Worm (Caenorhabditis elegans) whole organism, mixed stage, embryonic: Measurements from ENCODE around the gene T24E12.6.

ENCODE experiments used
- M03D4.4 ChIP-seq: sonication (generic microtip); optimal IDR thresholded peaks from 2 replicates; lab custom pipeline; 2017; ENCODE audit warnings: mild to moderate bottlenecking, missing genetic modification characterization, missing compliant biosample characterization
- bed-3 ChIP-seq: fragments of 200-800 bp; sonication (Bioruptor generic); optimal IDR thresholded peaks from 3 replicates; lab custom pipeline; 2018; ENCODE audit warnings: mild to moderate bottlenecking, missing genetic modification characterization, moderate library complexity, missing compliant biosample characterization
- blmp-1 ChIP-seq: fragments of 150-350 bp; optimal IDR thresholded peaks from 2 replicates; lab custom pipeline; 2014; ENCODE audit warnings: missing biosample characterization, missing genetic modification characterization
- ceh-39 ChIP-seq: fragments of 150-350 bp; optimal IDR thresholded peaks from 2 replicates; lab custom pipeline; 2014; ENCODE audit warnings: missing biosample characterization, missing genetic modification characterization
- ceh-43 ChIP-seq: fragments of 200-800 bp; sonication (Bioruptor generic); optimal IDR thresholded peaks from 2 replicates; lab custom pipeline; 2018; ENCODE audit warnings: mild to moderate bottlenecking, missing genetic modification characterization, moderate library complexity, missing compliant biosample characterization
- ces-1 ChIP-seq: fragments of 150-350 bp; optimal IDR thresholded peaks from 2 replicates; lab custom pipeline; 2014; ENCODE audit warnings: missing biosample characterization, missing genetic modification reagents, missing genetic modification characterization
- drap-1 ChIP-seq: fragments of 200-800 bp; sonication (Bioruptor generic); optimal IDR thresholded peaks from 3 replicates; lab custom pipeline; 2018; ENCODE audit warnings: mild to moderate bottlenecking, missing genetic modification characterization, missing compliant biosample characterization
- elt-1 ChIP-seq: sonication (generic microtip); optimal IDR thresholded peaks from 2 replicates; lab custom pipeline; 2017; ENCODE audit warnings: missing genetic modification characterization, mild to moderate bottlenecking, missing compliant biosample characterization, antibody characterized with exemption, moderate library complexity, borderline replicate concordance; ENCODE audit not compliant: insufficient read depth
- elt-3 ChIP-seq: fragments of 150-350 bp; optimal IDR thresholded peaks from 2 replicates; lab custom pipeline; 2014; ENCODE audit warnings: missing biosample characterization, missing genetic modification characterization
- flh-1 ChIP-seq: fragments of 200-800 bp; sonication (Bioruptor generic); optimal IDR thresholded peaks from 2 replicates; lab custom pipeline; 2018; ENCODE audit warnings: mild to moderate bottlenecking, missing genetic modification characterization, moderate library complexity, missing compliant biosample characterization
- ham-2 ChIP-seq: fragments of 200-800 bp; sonication (Bioruptor generic); optimal IDR thresholded peaks from 2 replicates; lab custom pipeline; 2018; ENCODE audit warnings: mild to moderate bottlenecking, missing genetic modification characterization, missing compliant biosample characterization
- hlh-1 ChIP-seq: fragments of 150-350 bp; optimal IDR thresholded peaks from 2 replicates; lab custom pipeline; 2014; ENCODE audit warnings: missing biosample characterization, missing genetic modification reagents, missing genetic modification characterization
- lin-13 ChIP-seq: fragments of 150-350 bp; optimal IDR thresholded peaks from 2 replicates; lab custom pipeline; 2014; ENCODE audit warnings: missing biosample characterization, missing genetic modification characterization
- lin-32 ChIP-seq: fragments of 200-800 bp; sonication (Bioruptor generic); optimal IDR thresholded peaks from 2 replicates; lab custom pipeline; 2018; ENCODE audit warnings: mild to moderate bottlenecking, missing genetic modification characterization, missing compliant biosample characterization
- lsy-2 ChIP-seq: fragments of 150-350 bp; optimal IDR thresholded peaks from 2 replicates; lab custom pipeline; 2014; ENCODE audit warnings: missing biosample characterization, missing genetic modification characterization
- mab-5 ChIP-seq: fragments of 150-350 bp; optimal IDR thresholded peaks from 2 replicates; lab custom pipeline; 2014; ENCODE audit warnings: missing biosample characterization, missing genetic modification characterization
- mep-1 ChIP-seq: fragments of 150-350 bp; optimal IDR thresholded peaks from 2 replicates; lab custom pipeline; 2017; ENCODE audit warnings: missing biosample characterization, missing genetic modification reagents, missing genetic modification characterization, inconsistent platforms
- mls-2 ChIP-seq: sonication (generic microtip); optimal IDR thresholded peaks from 2 replicates; lab custom pipeline; 2016; ENCODE audit warnings: mild to moderate bottlenecking, missing genetic modification characterization, moderate library complexity, missing compliant biosample characterization
- nhr-12 ChIP-seq: fragments of 150-350 bp; optimal IDR thresholded peaks from 2 replicates; lab custom pipeline; 2014; ENCODE audit warnings: missing biosample characterization, missing genetic modification characterization
- nhr-2 ChIP-seq: fragments of 150-350 bp; optimal IDR thresholded peaks from 2 replicates; lab custom pipeline; 2014; ENCODE audit warnings: missing biosample characterization, missing genetic modification characterization
- nhr-237 ChIP-seq: fragments of 150-350 bp; optimal IDR thresholded peaks from 2 replicates; lab custom pipeline; 2014; ENCODE audit warnings: missing biosample characterization, missing genetic modification characterization
- nhr-28 ChIP-seq: fragments of 150-350 bp; optimal IDR thresholded peaks from 2 replicates; lab custom pipeline; 2014; ENCODE audit warnings: missing biosample characterization, missing genetic modification characterization
- nhr-76 ChIP-seq: sonication (generic microtip); optimal IDR thresholded peaks from 2 replicates; lab custom pipeline; 2017; ENCODE audit warnings: missing biosample characterization, missing genetic modification characterization
- sem-2 ChIP-seq: fragments of 200-800 bp; sonication (Bioruptor generic); optimal IDR thresholded peaks from 2 replicates; lab custom pipeline; 2018; ENCODE audit warnings: mild to moderate bottlenecking, missing genetic modification characterization, missing compliant biosample characterization
- snpc-4 ChIP-seq: fragments of 150-350 bp; optimal IDR thresholded peaks from 2 replicates; lab custom pipeline; 2014; ENCODE audit warnings: missing biosample characterization, missing genetic modification characterization
- sptf-1 ChIP-seq: sonication (generic microtip); optimal IDR thresholded peaks from 2 replicates; lab custom pipeline; 2017; ENCODE audit warnings: mild to moderate bottlenecking, missing genetic modification characterization, moderate library complexity, missing compliant biosample characterization
- tbx-8 ChIP-seq: fragments of 200-800 bp; sonication (Bioruptor generic); optimal IDR thresholded peaks from 2 replicates; lab custom pipeline; 2018; ENCODE audit warnings: mild to moderate bottlenecking, missing genetic modification characterization, moderate library complexity, missing compliant biosample characterization
- unc-120 ChIP-seq: sonication (generic microtip); optimal IDR thresholded peaks from 2 replicates; lab custom pipeline; 2017; ENCODE audit warnings: missing genetic modification characterization, missing compliant biosample characterization; ENCODE audit not compliant: poor library complexity, severe bottlenecking
- unc-39 ChIP-seq: fragments of 150-350 bp; optimal IDR thresholded peaks from 2 replicates; lab custom pipeline; 2014; ENCODE audit warnings: missing biosample characterization, missing genetic modification characterization
- unc-62 ChIP-seq: fragments of 150-350 bp; optimal IDR thresholded peaks from 2 replicates; lab custom pipeline; 2014; ENCODE audit warnings: missing biosample characterization, missing genetic modification reagents, missing genetic modification characterization
- zip-8 ChIP-seq: fragments of 150-350 bp; optimal IDR thresholded peaks from 2 replicates; lab custom pipeline; 2014; ENCODE audit warnings: missing biosample characterization, missing genetic modification characterization
- ztf-11 ChIP-seq: fragments of 150-350 bp; optimal IDR thresholded peaks from 2 replicates; lab custom pipeline; 2014; ENCODE audit warnings: missing biosample characterization, missing genetic modification characterization

T24E12.6 gene

DNA sequence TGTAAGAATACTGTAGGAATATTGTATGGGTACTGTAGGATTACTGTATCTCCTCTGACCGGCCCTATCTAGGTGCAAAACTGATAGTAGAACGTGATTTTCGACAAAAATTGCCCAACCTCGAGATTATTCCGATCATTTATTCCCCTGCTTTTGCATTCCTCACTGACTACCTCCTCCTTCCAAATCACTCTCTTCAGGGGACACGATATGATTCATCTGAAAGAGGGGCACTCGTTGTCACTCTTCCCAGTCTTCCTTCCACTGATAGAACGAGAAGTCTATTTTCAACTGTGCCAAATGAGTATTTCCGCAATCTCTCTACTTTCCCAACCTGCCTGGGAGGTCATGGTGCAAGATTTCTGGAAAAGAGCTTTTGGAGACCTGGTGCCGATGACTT is 21.9 kb downstream of the T24E12.6 start, which contains the start of gene F12E12.2:
F12E12.2 (plus strand) TSS at position 301 of the 400 bp plus-strand sequence.
- TF ChIP-seq unc-62 (no peak), mep-1 (tag; lab: Kevin White, UChicago) (no peak), nhr-237 (tag; lab: Kevin White, UChicago) (no peak), nhr-12 (no peak), nhr-76 (no peak), lsy-2 (tag; lab: Kevin White, UChicago) (no peak), mls-2 (tag; lab: Kevin White, UChicago) (no peak)

DNA sequence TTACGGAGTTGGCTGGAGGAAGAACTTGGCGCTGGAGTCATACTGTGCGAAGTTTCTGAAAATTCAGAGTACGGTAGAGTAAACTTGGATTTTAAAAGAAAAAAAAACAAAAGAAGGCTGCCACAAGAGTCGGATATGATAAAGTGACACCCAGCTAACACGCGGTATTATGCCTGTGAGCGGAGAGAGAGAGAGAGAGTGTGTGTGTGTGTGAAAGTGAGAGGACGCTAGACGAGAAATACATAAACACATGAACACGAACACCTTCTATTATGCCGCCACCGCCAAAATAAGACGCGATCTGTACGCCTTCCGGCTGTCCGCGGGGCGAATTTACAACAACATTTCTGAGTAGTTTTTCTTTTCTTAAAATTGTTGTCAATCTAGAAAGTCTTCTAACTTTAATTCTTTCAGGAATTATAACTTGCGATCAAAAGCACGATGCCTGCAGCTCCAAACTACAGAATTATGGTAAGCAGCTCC is 24.6 kb downstream of the T24E12.6 start, which contains the start of gene F12E12.6:
F12E12.6 (minus strand) TSS at position 51 of the 483 bp plus-strand sequence.
- no peak for TF ChIP-seq nhr-12
- no peak for TF ChIP-seq sem-2 (GFP tag; lab: Kevin White, UChicago)
- no peak for TF ChIP-seq nhr-2 (tag; lab: Kevin White, UChicago)
- TF ChIP-seq, all 35 proteins: peak for 0

DNA sequence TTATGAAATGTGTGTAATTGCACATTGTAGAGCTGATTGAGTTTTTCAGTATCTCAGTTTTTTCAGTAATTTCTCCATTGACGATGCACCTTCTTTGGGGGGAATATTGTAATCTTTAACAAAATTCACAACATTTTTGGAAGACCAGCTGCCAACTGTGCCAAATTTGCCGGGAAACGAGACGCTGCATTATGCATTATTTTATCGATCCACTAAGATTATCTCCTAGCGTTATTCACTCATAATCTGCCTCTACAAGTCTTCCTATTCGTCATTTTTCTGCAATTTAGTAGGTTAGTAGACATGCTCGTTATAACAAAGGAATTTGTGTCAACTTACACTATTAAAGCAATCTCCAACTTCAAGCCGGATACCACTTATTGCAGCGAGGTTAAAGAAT is 29.8 kb downstream of the T24E12.6 start, which contains the start of the genes sdz-12 and bath-31:
sdz-12 (minus strand) TSS at position 101 of the 400 bp plus-strand sequence.
bath-31 (plus strand) TSS at position 251 of the 400 bp plus-strand sequence.
- TF ChIP-seq elt-3 = no peak
- no peak for TF ChIP-seq flh-1 (GFP tag; lab: Kevin White, UChicago)
- TF ChIP-seq sptf-1 (tag; lab: Kevin White, UChicago) = no peak
- TF ChIP-seq ces-1 (GFP tag; lab: Kevin White, UChicago) = no peak
- TF ChIP-seq elt-1 (tag; lab: Kevin White, UChicago) = no peak
- TF ChIP-seq blmp-1 (tag; lab: Kevin White, UChicago) = no peak
- no peak for TF ChIP-seq drap-1 (GFP tag; lab: Kevin White, UChicago)
- no peak for TF ChIP-seq ham-2
- TF ChIP-seq nhr-12 = no peak
- no peak for TF ChIP-seq tbx-8 (GFP tag; lab: Kevin White, UChicago)
- no peak for TF ChIP-seq mls-2 (tag; lab: Kevin White, UChicago)

DNA sequence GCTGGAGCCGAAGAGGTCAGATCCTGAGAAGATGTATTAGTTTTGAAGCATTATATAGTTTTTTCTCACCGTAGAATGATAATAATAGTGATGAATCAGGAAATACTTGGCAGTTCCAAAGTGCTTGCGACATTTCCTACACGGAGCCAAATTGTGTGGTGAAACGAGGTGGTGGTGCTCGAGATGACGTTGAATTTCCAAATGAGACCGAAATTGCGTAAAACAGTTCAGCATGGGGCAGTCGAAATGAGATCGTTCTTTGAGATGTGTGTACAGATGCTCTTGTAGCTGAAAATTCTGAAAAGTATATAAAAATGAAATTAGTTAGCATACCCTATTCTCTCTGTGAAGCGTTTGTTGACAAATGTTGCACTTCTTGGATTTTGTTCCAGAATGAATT is 33.5 kb downstream of the T24E12.6 start, which contains the start of gene C46E10.8:
C46E10.8 (minus strand) TSS at position 101 of the 400 bp plus-strand sequence.
- TF ChIP-seq lin-32 (no peak), snpc-4 (tag; lab: Kevin White, UChicago) (no peak), ham-2 (no peak), zip-8 (tag; lab: Kevin White, UChicago) (no peak), sptf-1 (tag; lab: Kevin White, UChicago) (no peak), ceh-43 (GFP tag; lab: Kevin White, UChicago) (no peak), lsy-2 (tag; lab: Kevin White, UChicago) (no peak), unc-120 (no peak), elt-3 (no peak), unc-39 (tag; lab: Kevin White, UChicago) (no peak), blmp-1 (tag; lab: Kevin White, UChicago) (no peak), lin-13 (tag; lab: Kevin White, UChicago) (no peak), elt-1 (tag; lab: Kevin White, UChicago) (no peak)

DNA sequence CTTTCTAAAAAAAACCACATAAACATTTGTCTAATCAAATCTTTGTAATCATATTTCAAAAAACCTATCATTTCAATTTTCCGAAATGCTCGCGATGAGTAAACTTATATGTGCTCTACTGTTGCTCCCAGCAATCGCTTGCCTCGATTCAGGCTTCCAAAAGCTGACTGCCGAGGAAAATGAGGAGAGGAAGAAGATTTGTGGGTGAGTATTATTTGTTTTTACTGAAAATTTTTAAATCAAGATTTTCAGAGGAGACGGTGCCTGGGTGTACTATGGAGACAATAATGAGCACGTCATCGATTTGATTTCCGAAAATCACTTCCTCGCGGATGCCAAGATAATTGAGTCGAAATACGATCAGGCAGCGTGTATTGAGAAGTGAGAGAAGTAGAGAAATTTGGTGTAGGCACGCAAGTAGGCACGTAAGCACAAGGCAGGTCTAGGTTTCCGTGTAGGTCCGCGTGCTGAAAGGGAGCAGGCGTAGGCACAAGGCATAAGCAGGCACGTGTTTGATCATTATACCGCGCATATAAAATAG is 37.3 kb downstream of the T24E12.6 start, which contains the start of gene C46E10.1:
C46E10.1 (plus strand) TSS at position 51 of the 541 bp plus-strand sequence.
- TF ChIP-seq bed-3 (GFP tag; lab: Kevin White, UChicago) (no peak), drap-1 (GFP tag; lab: Kevin White, UChicago) (no peak), mab-5 (tag; lab: Kevin White, UChicago) (no peak), M03D4.4 (no peak), tbx-8 (GFP tag; lab: Kevin White, UChicago) (no peak), sptf-1 (tag; lab: Kevin White, UChicago) (no peak)

DNA sequence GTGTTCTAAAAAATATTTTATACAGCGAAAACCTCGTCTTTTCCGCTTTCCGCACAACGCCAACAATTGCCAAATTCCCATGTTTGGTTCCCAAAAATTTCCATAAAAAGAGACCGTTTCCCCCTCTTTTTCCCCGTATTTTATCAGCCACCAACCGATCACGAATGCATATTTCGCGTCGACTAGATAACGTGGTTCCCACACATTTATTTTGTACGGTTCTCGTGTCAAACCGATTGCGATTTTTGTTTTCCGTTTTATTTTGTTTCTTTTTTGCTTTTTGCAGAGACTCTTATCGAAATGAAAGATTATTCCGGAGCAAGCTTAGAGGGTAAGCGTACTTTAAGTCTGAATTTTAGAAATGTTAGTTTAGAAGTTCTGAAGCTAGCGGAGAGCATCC is 40.5 kb downstream of the T24E12.6 start, which contains the start of gene C46E10.3:
C46E10.3 (plus strand) TSS at position 301 of the 400 bp plus-strand sequence.
- TF ChIP-seq M03D4.4 (no peak), nhr-28 (tag; lab: Kevin White, UChicago) (no peak), hlh-1 (tag; lab: Kevin White, UChicago) (no peak), nhr-76 (no peak), drap-1 (GFP tag; lab: Kevin White, UChicago) (no peak), lin-32 (no peak), ceh-39 (tag; lab: Kevin White, UChicago) (no peak), ham-2 (no peak), nhr-237 (tag; lab: Kevin White, UChicago) (no peak), nhr-12 (no peak), blmp-1 (tag; lab: Kevin White, UChicago) (no peak), unc-120 (no peak), elt-1 (tag; lab: Kevin White, UChicago) (no peak), ces-1 (GFP tag; lab: Kevin White, UChicago) (no peak), bed-3 (GFP tag; lab: Kevin White, UChicago) (no peak), ztf-11 (no peak)
